Fruit fly (Drosophila melanogaster) S2 (cell line): Measurements from ENCODE around the gene CG3306.

ENCODE experiments used
- CG8478 ChIP-seq: fragments of >200 bp; optimal IDR thresholded peaks from 2 replicates; lab custom pipeline; 2018
- CTCF ChIP-seq, 2 experiments: fragments of >200 bp; optimal IDR thresholded peaks; 2 replicates each; lab custom pipeline; 2018

DNA sequence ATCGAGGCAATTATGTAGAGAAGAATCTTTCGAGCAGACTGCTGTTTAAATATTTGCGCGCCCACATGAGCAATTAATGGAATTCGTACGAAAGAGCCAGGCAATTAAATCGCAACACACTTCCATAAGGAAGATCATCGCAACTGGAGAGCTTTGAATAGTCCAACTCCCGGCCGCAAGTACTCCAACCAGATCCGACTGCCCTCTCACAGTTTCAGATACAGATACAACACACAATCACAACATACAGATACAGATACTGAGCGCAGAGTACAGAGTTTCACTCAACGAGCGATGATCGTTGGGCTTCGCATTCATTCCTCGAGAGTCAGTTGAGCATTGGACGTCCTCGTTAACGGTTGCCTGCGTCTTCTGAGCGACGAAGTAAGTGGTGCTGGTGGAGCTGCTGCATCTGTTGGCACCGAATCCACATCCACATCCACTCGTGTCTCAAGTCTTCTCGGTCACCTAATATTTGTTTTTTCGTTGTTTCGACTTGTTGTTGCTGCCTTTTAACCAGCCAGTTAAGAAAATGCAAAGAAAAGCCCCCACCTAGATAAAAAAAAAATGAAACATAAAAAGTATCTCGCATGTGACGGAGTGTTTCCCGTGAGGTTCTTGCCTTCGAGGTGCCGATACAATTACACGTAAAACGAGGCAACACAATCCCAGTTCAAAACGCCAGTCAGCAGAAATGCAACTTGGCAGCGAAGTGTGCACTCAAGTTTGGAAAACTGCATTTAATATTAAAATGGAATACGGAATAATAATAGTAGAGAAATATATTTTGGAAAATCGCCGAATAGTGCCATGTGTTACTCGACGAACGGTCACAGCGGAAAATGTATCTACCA, 13.5 kb downstream of the CG3306 start, which contains the start of gene LanB2:
- TF ChIP-seq CTCF (optimal IDR thresholded peaks at IDR 0.05; lab: Kevin White, UChicago): peak in 1 of 2 experiments; percentile 14
- TF ChIP-seq CG8478 (lab: Kevin White, UChicago): no peak
